Worm (Caenorhabditis elegans) whole organism, young adult: Measurements from ENCODE around the gene rab-6.1.

ENCODE experiments used
- B0035.1 ChIP-seq: sonication (generic microtip); optimal IDR thresholded peaks from 2 replicates; lab custom pipeline; 2016; ENCODE audit warnings: missing genetic modification characterization, mild to moderate bottlenecking, missing compliant biosample characterization, missing genotype, missing genetic modification reagents
- D2030.7 ChIP-seq: fragments of 200-800 bp; sonication (Bioruptor generic); IDR thresholded peaks from 2 replicates; pipeline ENCODE4 v1.3.6; 2022; ENCODE audit warnings: missing genetic modification reagents, missing genetic modification characterization, missing compliant biosample characterization
- F33H1.4 ChIP-seq: fragments of 200-800 bp; sonication (Bioruptor generic); IDR thresholded peaks from 2 replicates; pipeline ENCODE4 v1.3.6; 2022; ENCODE audit warnings: missing genetic modification reagents, missing genetic modification characterization, missing compliant biosample characterization
- F37B4.10 ChIP-seq: fragments of 200-800 bp; sonication (Bioruptor generic); IDR thresholded peaks from 2 replicates; pipeline ENCODE4 v1.3.6; 2022; ENCODE audit warnings: missing genetic modification characterization, missing compliant biosample characterization
- F39B2.1 ChIP-seq: fragments of 200-800 bp; sonication (Bioruptor generic); IDR thresholded peaks from 2 replicates; pipeline ENCODE4 v1.3.6; 2022; ENCODE audit warnings: missing genetic modification reagents, missing genetic modification characterization, missing compliant biosample characterization
- F52B5.7 ChIP-seq: sonication (generic microtip); optimal IDR thresholded peaks from 2 replicates; lab custom pipeline; 2016; ENCODE audit warnings: mild to moderate bottlenecking, missing genetic modification characterization, missing compliant biosample characterization
- F55B11.4 ChIP-seq: sonication (generic microtip); optimal IDR thresholded peaks from 2 replicates; lab custom pipeline; 2016; ENCODE audit warnings: missing compliant biosample characterization, missing genetic modification characterization, borderline replicate concordance; ENCODE audit not compliant: insufficient read depth
- K12H6.12 ChIP-seq: fragments of 200-800 bp; sonication (Bioruptor generic); optimal IDR thresholded peaks from 2 replicates; lab custom pipeline; 2018; ENCODE audit warnings: mild to moderate bottlenecking, missing genetic modification characterization, missing compliant biosample characterization
- T07F8.4 ChIP-seq: sonication (generic microtip); optimal IDR thresholded peaks from 2 replicates; lab custom pipeline; 2016; ENCODE audit warnings: mild to moderate bottlenecking, missing genetic modification characterization, moderate library complexity, missing compliant biosample characterization
- Y56A3A.18 ChIP-seq: fragments of 200-800 bp; sonication (Bioruptor generic); IDR thresholded peaks from 2 replicates; pipeline ENCODE4 v1.3.6; 2022; ENCODE audit warnings: missing genetic modification reagents, missing genetic modification characterization, missing compliant biosample characterization
- Y67H2A.10 ChIP-seq: fragments of 200-800 bp; sonication (Bioruptor generic); conservative IDR thresholded peaks from 2 replicates; pipeline ENCODE4 v1.3.6; 2022; ENCODE audit warnings: missing genetic modification reagents, missing genetic modification characterization, missing compliant biosample characterization
- Y95B8A.8 ChIP-seq: fragments of 200-800 bp; sonication (Bioruptor generic); IDR thresholded peaks from 2 replicates; pipeline ENCODE4 v1.3.6; 2022; ENCODE audit warnings: missing genetic modification reagents, missing genetic modification characterization, missing compliant biosample characterization
- ZK185.1 ChIP-seq: sonication (generic microtip); optimal IDR thresholded peaks from 2 replicates; lab custom pipeline; 2016; ENCODE audit warnings: mild to moderate bottlenecking, missing genetic modification characterization, missing compliant biosample characterization; ENCODE audit not compliant: poor library complexity, severe bottlenecking
- akir-1 ChIP-seq: fragments of 200-800 bp; sonication (Bioruptor generic); optimal IDR thresholded peaks from 2 replicates; lab custom pipeline; 2018; ENCODE audit warnings: mild to moderate bottlenecking, missing genetic modification characterization, moderate library complexity, missing compliant biosample characterization
- atf-7 ChIP-seq: sonication (generic microtip); optimal IDR thresholded peaks from 2 replicates; lab custom pipeline; 2017; ENCODE audit warnings: mild to moderate bottlenecking, missing genetic modification characterization, missing compliant biosample characterization
- athp-1 ChIP-seq: sonication (generic microtip); optimal IDR thresholded peaks from 2 replicates; lab custom pipeline; 2017; ENCODE audit warnings: mild to moderate bottlenecking, missing genetic modification characterization, missing compliant biosample characterization
- attf-3 ChIP-seq: fragments of 200-800 bp; sonication (Bioruptor generic); conservative IDR thresholded peaks from 2 replicates; pipeline ENCODE4 v1.3.6; 2022; ENCODE audit warnings: missing genetic modification reagents, missing genetic modification characterization, missing compliant biosample characterization
- ceh-27 ChIP-seq: fragments of 200-800 bp; sonication (Bioruptor generic); optimal IDR thresholded peaks from 2 replicates; lab custom pipeline; 2018; ENCODE audit warnings: mild to moderate bottlenecking, missing genetic modification characterization, moderate library complexity, missing compliant biosample characterization
- die-1 ChIP-seq: sonication (generic microtip); optimal IDR thresholded peaks from 2 replicates; lab custom pipeline; 2016; ENCODE audit warnings: missing genotype, mild to moderate bottlenecking, missing genetic modification characterization, missing compliant biosample characterization
- dpff-1 ChIP-seq: sonication (generic microtip); optimal IDR thresholded peaks from 2 replicates; lab custom pipeline; 2017; ENCODE audit warnings: mild to moderate bottlenecking, missing genetic modification characterization, missing compliant biosample characterization
- efl-1 ChIP-seq: fragments of 150-350 bp; optimal IDR thresholded peaks from 2 replicates; lab custom pipeline; 2014; ENCODE audit warnings: missing biosample characterization, missing genetic modification reagents, missing genetic modification characterization
- egl-44 ChIP-seq: fragments of 200-800 bp; sonication (Bioruptor generic); IDR thresholded peaks from 2 replicates; pipeline ENCODE4 v1.3.6; 2022; ENCODE audit warnings: missing genetic modification reagents, missing genetic modification characterization, missing compliant biosample characterization
- ekl-4 ChIP-seq: fragments of 200-800 bp; sonication (Bioruptor generic); IDR thresholded peaks from 2 replicates; pipeline ENCODE4 v1.3.6; 2022; ENCODE audit warnings: missing genetic modification reagents, missing genetic modification characterization, missing compliant biosample characterization
- fkh-3 ChIP-seq: sonication (generic microtip); optimal IDR thresholded peaks from 2 replicates; lab custom pipeline; 2016; ENCODE audit warnings: mild to moderate bottlenecking, missing genetic modification characterization, missing compliant biosample characterization
- him-1 ChIP-seq: sonication (generic microtip); optimal IDR thresholded peaks from 2 replicates; lab custom pipeline; 2016; ENCODE audit warnings: missing genotype, missing genetic modification reagents, missing genetic modification characterization, missing compliant biosample characterization
- hlh-12 ChIP-seq: sonication (generic microtip); optimal IDR thresholded peaks from 2 replicates; lab custom pipeline; 2016; ENCODE audit warnings: missing genetic modification characterization, missing compliant biosample characterization
- hmg-1.2 ChIP-seq: fragments of 200-800 bp; sonication (Bioruptor generic); IDR thresholded peaks from 2 replicates; pipeline ENCODE4 v1.3.6; 2022; ENCODE audit warnings: missing genetic modification reagents, missing genetic modification characterization, missing compliant biosample characterization
- lin-26 ChIP-seq: fragments of 200-800 bp; sonication (Bioruptor generic); IDR thresholded peaks from 2 replicates; pipeline ENCODE4 v1.3.6; 2022; ENCODE audit warnings: missing genetic modification reagents, missing genetic modification characterization, missing compliant biosample characterization
- lin-54 ChIP-seq: fragments of 200-800 bp; sonication (Bioruptor generic); optimal IDR thresholded peaks from 2 replicates; lab custom pipeline; 2018; ENCODE audit warnings: mild to moderate bottlenecking, missing genetic modification characterization, missing compliant biosample characterization
- lir-1 ChIP-seq: fragments of 200-800 bp; sonication (Bioruptor generic); conservative IDR thresholded peaks from 2 replicates; pipeline ENCODE4 v1.3.6; 2022; ENCODE audit warnings: missing genetic modification reagents, missing genetic modification characterization, missing compliant biosample characterization
- madf-10 ChIP-seq: sonication (generic microtip); optimal IDR thresholded peaks from 2 replicates; lab custom pipeline; 2016; ENCODE audit warnings: mild to moderate bottlenecking, missing genetic modification characterization, missing compliant biosample characterization
- madf-3 ChIP-seq: fragments of 200-800 bp; sonication (Bioruptor generic); IDR thresholded peaks from 2 replicates; pipeline ENCODE4 v1.3.6; 2022; ENCODE audit warnings: missing genetic modification reagents, missing genetic modification characterization, missing compliant biosample characterization
- mcd-1 ChIP-seq: fragments of 200-800 bp; sonication (Bioruptor generic); IDR thresholded peaks from 2 replicates; pipeline ENCODE4 v1.3.6; 2022; ENCODE audit warnings: missing genetic modification reagents, missing genetic modification characterization, missing compliant biosample characterization
- nfya-1 ChIP-seq: sonication (generic microtip); optimal IDR thresholded peaks from 2 replicates; lab custom pipeline; 2017; ENCODE audit warnings: antibody characterized with exemption, missing compliant biosample characterization, missing genetic modification characterization, borderline replicate concordance; ENCODE audit not compliant: insufficient read depth
- nfya-2 ChIP-seq: fragments of 200-800 bp; sonication (Bioruptor generic); IDR thresholded peaks from 2 replicates; pipeline ENCODE4 v1.3.6; 2022; ENCODE audit warnings: missing genetic modification reagents, missing genetic modification characterization, missing compliant biosample characterization
- nhr-179 ChIP-seq: sonication (generic microtip); optimal IDR thresholded peaks from 2 replicates; lab custom pipeline; 2016; ENCODE audit warnings: mild to moderate bottlenecking, missing genetic modification characterization, missing compliant biosample characterization
- nhr-27 ChIP-seq: fragments of 200-800 bp; sonication (Bioruptor generic); optimal IDR thresholded peaks from 2 replicates; lab custom pipeline; 2018; ENCODE audit warnings: mild to moderate bottlenecking, missing genetic modification characterization, moderate library complexity, missing compliant biosample characterization
- nhr-80 ChIP-seq: sonication (generic microtip); optimal IDR thresholded peaks from 2 replicates; lab custom pipeline; 2016; ENCODE audit warnings: missing genetic modification characterization, missing compliant biosample characterization
- rec-8 ChIP-seq, 2 experiments: sonication (generic microtip); optimal IDR thresholded peaks; 2 replicates each; lab custom pipeline; 2016; ENCODE audit warnings: mild to moderate bottlenecking in 2 of 2, missing genetic modification characterization in 2 of 2, missing genetic modification reagents in 2 of 2, missing genotype in 2 of 2, missing biosample characterization in 1 of 2, missing compliant biosample characterization in 1 of 2, moderate library complexity in 1 of 2
- rpc-1 ChIP-seq, 2 experiments: fragments of 150-350 bp in 1 of 2; sonication (generic microtip) in 1 of 2; optimal IDR thresholded peaks; 2 replicates each; lab custom pipeline; 2014 to 2018; ENCODE audit warnings: missing biosample characterization in 1 of 2, missing genetic modification characterization in 1 of 2, missing genetic modification reagents in 1 of 2, missing genotype in 1 of 2
- sdz-38 ChIP-seq: sonication (generic microtip); optimal IDR thresholded peaks from 2 replicates; lab custom pipeline; 2016; ENCODE audit warnings: missing genotype, missing genetic modification characterization, missing compliant biosample characterization
- snpc-1.1 ChIP-seq: sonication (generic microtip); optimal IDR thresholded peaks from 2 replicates; lab custom pipeline; 2017; ENCODE audit warnings: missing genetic modification characterization, mild to moderate bottlenecking, missing compliant biosample characterization, antibody characterized with exemption, moderate library complexity, missing genotype, missing genetic modification reagents; ENCODE audit not compliant: insufficient read depth
- snpc-3.4 ChIP-seq: sonication (generic microtip); optimal IDR thresholded peaks from 2 replicates; lab custom pipeline; 2017; ENCODE audit warnings: missing genetic modification characterization, mild to moderate bottlenecking, missing compliant biosample characterization, antibody characterized with exemption, moderate library complexity, missing genotype, missing genetic modification reagents
- tbx-9 ChIP-seq: sonication (generic microtip); optimal IDR thresholded peaks from 2 replicates; lab custom pipeline; 2016; ENCODE audit warnings: borderline replicate concordance, missing genetic modification characterization, inconsistent platforms, missing compliant biosample characterization
- tlf-1 ChIP-seq: fragments of 200-800 bp; sonication (Bioruptor generic); optimal IDR thresholded peaks from 2 replicates; lab custom pipeline; 2018; ENCODE audit warnings: mild to moderate bottlenecking, missing genetic modification characterization, missing compliant biosample characterization
- zfh-2 ChIP-seq: fragments of 200-800 bp; sonication (Bioruptor generic); conservative IDR thresholded peaks from 2 replicates; pipeline ENCODE4 v1.3.6; 2022; ENCODE audit warnings: missing genetic modification reagents, missing genetic modification characterization, missing compliant biosample characterization
- ztf-26 ChIP-seq: sonication (generic microtip); optimal IDR thresholded peaks from 2 replicates; lab custom pipeline; 2017; ENCODE audit warnings: missing genetic modification characterization, missing compliant biosample characterization
- ztf-28 ChIP-seq: fragments of 200-800 bp; sonication (Bioruptor generic); IDR thresholded peaks from 2 replicates; pipeline ENCODE4 v1.3.6; 2022; ENCODE audit warnings: missing genetic modification reagents, missing genetic modification characterization, missing compliant biosample characterization
- ztf-3 ChIP-seq: fragments of 200-800 bp; sonication (Bioruptor generic); optimal IDR thresholded peaks from 2 replicates; lab custom pipeline; 2018; ENCODE audit warnings: mild to moderate bottlenecking, missing genetic modification characterization, missing compliant biosample characterization

rab-6.1 gene

ce11 chrIII:9001491-9001890 is 4.3 kb downstream of the rab-6.1 start (continued):
- TF ChIP-seq atf-7 (tag; lab: Kevin White, UChicago) (no peak), nhr-80 (no peak), rec-8 (tag; optimal IDR thresholded peaks at IDR 0.05; lab: Kevin White, UChicago) (no peak), madf-3 (GFP tag; lab: Robert Waterston, UW) (no peak), Y56A3A.18 (GFP tag; lab: Robert Waterston, UW) (no peak), mcd-1 (GFP tag; lab: Robert Waterston, UW) (no peak), K12H6.12 (tag; lab: Kevin White, UChicago) (no peak), nhr-179 (tag; lab: Kevin White, UChicago) (no peak), him-1 (no peak), ZK185.1 (tag; lab: Kevin White, UChicago) (no peak), nfya-1 (tag; lab: Kevin White, UChicago) (no peak), snpc-1.1 (no peak), madf-10 (tag; lab: Kevin White, UChicago) (no peak), tbx-9 (tag; lab: Kevin White, UChicago) (no peak), lin-54 (GFP tag; lab: Kevin White, UChicago) (peak; percentile 70), akir-1 (GFP tag; lab: Kevin White, UChicago) (no peak), tlf-1 (GFP tag; lab: Kevin White, UChicago) (no peak), lir-1 (GFP tag; lab: Robert Waterston, UW) (no peak), F33H1.4 (GFP tag; lab: Robert Waterston, UW) (peak; percentile 91), D2030.7 (GFP tag; lab: Robert Waterston, UW) (peak; percentile 66), B0035.1 (no peak), ztf-28 (GFP tag; lab: Robert Waterston, UW) (no peak), nfya-2 (no peak), ceh-27 (no peak), fkh-3 (tag; lab: Kevin White, UChicago) (no peak), F52B5.7 (tag; lab: Kevin White, UChicago) (no peak), F55B11.4 (tag; lab: Kevin White, UChicago) (no peak), Y95B8A.8 (GFP tag; lab: Robert Waterston, UW) (no peak), efl-1 (GFP tag; lab: Kevin White, UChicago) (peak; percentile 86), lin-26 (GFP tag; lab: Robert Waterston, UW) (no peak), nhr-27 (tag; lab: Kevin White, UChicago) (no peak), ztf-3 (GFP tag; lab: Kevin White, UChicago) (no peak), dpff-1 (tag; lab: Kevin White, UChicago) (no peak), F37B4.10 (no peak), zfh-2 (GFP tag; lab: Robert Waterston, UW) (no peak), hmg-1.2 (GFP tag; lab: Robert Waterston, UW) (no peak), snpc-3.4 (tag; lab: Kevin White, UChicago) (no peak), die-1 (tag; lab: Kevin White, UChicago) (no peak), attf-3 (GFP tag; lab: Robert Waterston, UW) (no peak), sdz-38 (tag; lab: Kevin White, UChicago) (no peak), F39B2.1 (GFP tag; lab: Robert Waterston, UW) (no peak), egl-44 (GFP tag; lab: Robert Waterston, UW) (no peak), T07F8.4 (tag; lab: Kevin White, UChicago) (no peak), rpc-1 (optimal IDR thresholded peaks at IDR 0.05; lab: Kevin White, UChicago) (no peak), rpc-1 (tag; optimal IDR thresholded peaks at IDR 0.05; lab: Kevin White, UChicago) (no peak), ekl-4 (GFP tag; lab: Robert Waterston, UW) (no peak), hlh-12 (tag; lab: Kevin White, UChicago) (no peak), Y67H2A.10 (GFP tag; lab: Robert Waterston, UW) (no peak), ztf-26 (no peak), athp-1 (no peak)
